Worm (Caenorhabditis elegans) whole organism, mixed stage, embryonic: ENCODE measurements around the gene kel-1.

Experiments used
- bed-3 ChIP-seq: fragments of 200-800 bp; sonication (Bioruptor generic); optimal IDR thresholded peaks from 3 replicates; lab custom pipeline; 2018; ENCODE audit warnings: mild to moderate bottlenecking, missing genetic modification characterization, moderate library complexity, missing compliant biosample characterization
- elt-1 ChIP-seq: sonication (generic microtip); optimal IDR thresholded peaks from 2 replicates; lab custom pipeline; 2017; ENCODE audit warnings: missing genetic modification characterization, mild to moderate bottlenecking, missing compliant biosample characterization, antibody characterized with exemption, moderate library complexity, borderline replicate concordance; ENCODE audit not compliant: insufficient read depth
- flh-1 ChIP-seq: fragments of 200-800 bp; sonication (Bioruptor generic); optimal IDR thresholded peaks from 2 replicates; lab custom pipeline; 2018; ENCODE audit warnings: mild to moderate bottlenecking, missing genetic modification characterization, moderate library complexity, missing compliant biosample characterization
- nhr-28 ChIP-seq: fragments of 150-350 bp; optimal IDR thresholded peaks from 2 replicates; lab custom pipeline; 2014; ENCODE audit warnings: missing biosample characterization, missing genetic modification characterization
- nhr-76 ChIP-seq: sonication (generic microtip); optimal IDR thresholded peaks from 2 replicates; lab custom pipeline; 2017; ENCODE audit warnings: missing biosample characterization, missing genetic modification characterization
- snpc-4 ChIP-seq: fragments of 150-350 bp; optimal IDR thresholded peaks from 2 replicates; lab custom pipeline; 2014; ENCODE audit warnings: missing biosample characterization, missing genetic modification characterization
- ztf-11 ChIP-seq: fragments of 150-350 bp; optimal IDR thresholded peaks from 2 replicates; lab custom pipeline; 2014; ENCODE audit warnings: missing biosample characterization, missing genetic modification characterization

ce11 chrII:11690868-11691267 lies 2.1 kb downstream of the kel-1 start:
- TF ChIP-seq nhr-28 (tag; lab: Kevin White, UChicago) (no peak), flh-1 (GFP tag; lab: Kevin White, UChicago) (no peak), elt-1 (tag; lab: Kevin White, UChicago) (no peak), ztf-11 (tag; lab: Kevin White, UChicago) (no peak), nhr-76 (tag; lab: Kevin White, UChicago) (no peak), snpc-4 (tag; lab: Kevin White, UChicago) (no peak), bed-3 (GFP tag; lab: Kevin White, UChicago) (no peak)
